Worm (Caenorhabditis elegans) whole organism, young adult: Measurements from ENCODE around the gene set-4.

Experiments used
- C17E4.6 ChIP-seq: fragments of 200-800 bp; sonication (Bioruptor generic); IDR thresholded peaks from 2 replicates; pipeline ENCODE4 v1.3.6; 2022; ENCODE audit warnings: missing genetic modification reagents, missing genetic modification characterization, missing compliant biosample characterization
- D2030.7 ChIP-seq: fragments of 200-800 bp; sonication (Bioruptor generic); IDR thresholded peaks from 2 replicates; pipeline ENCODE4 v1.3.6; 2022; ENCODE audit warnings: missing genetic modification reagents, missing genetic modification characterization, missing compliant biosample characterization
- F23B12.7 ChIP-seq: sonication (generic microtip); optimal IDR thresholded peaks from 2 replicates; lab custom pipeline; 2017; ENCODE audit warnings: missing genetic modification characterization, mild to moderate bottlenecking, missing compliant biosample characterization, antibody characterized with exemption, moderate library complexity; ENCODE audit not compliant: insufficient read depth
- F37B4.10 ChIP-seq: fragments of 200-800 bp; sonication (Bioruptor generic); IDR thresholded peaks from 2 replicates; pipeline ENCODE4 v1.3.6; 2022; ENCODE audit warnings: missing genetic modification characterization, missing compliant biosample characterization
- F39B2.1 ChIP-seq: fragments of 200-800 bp; sonication (Bioruptor generic); IDR thresholded peaks from 2 replicates; pipeline ENCODE4 v1.3.6; 2022; ENCODE audit warnings: missing genetic modification reagents, missing genetic modification characterization, missing compliant biosample characterization
- F49E8.2 ChIP-seq: sonication (generic microtip); optimal IDR thresholded peaks from 3 replicates; lab custom pipeline; 2017; ENCODE audit warnings: missing genetic modification characterization, mild to moderate bottlenecking, missing compliant biosample characterization, antibody characterized with exemption, moderate library complexity; ENCODE audit not compliant: insufficient read depth
- F55B11.4 ChIP-seq: sonication (generic microtip); optimal IDR thresholded peaks from 2 replicates; lab custom pipeline; 2016; ENCODE audit warnings: missing compliant biosample characterization, missing genetic modification characterization, borderline replicate concordance; ENCODE audit not compliant: insufficient read depth
- F57A8.1 ChIP-seq: fragments of 200-800 bp; sonication (Bioruptor generic); optimal IDR thresholded peaks from 2 replicates; lab custom pipeline; 2018; ENCODE audit warnings: mild to moderate bottlenecking, missing genetic modification characterization, moderate library complexity, missing compliant biosample characterization
- K11D2.4 ChIP-seq: fragments of 200-800 bp; sonication (Bioruptor generic); IDR thresholded peaks from 2 replicates; pipeline ENCODE4 v1.3.6; 2022; ENCODE audit warnings: missing genetic modification reagents, missing genetic modification characterization, missing compliant biosample characterization
- Y67H2A.10 ChIP-seq: fragments of 200-800 bp; sonication (Bioruptor generic); conservative IDR thresholded peaks from 2 replicates; pipeline ENCODE4 v1.3.6; 2022; ENCODE audit warnings: missing genetic modification reagents, missing genetic modification characterization, missing compliant biosample characterization
- ZK185.1 ChIP-seq: sonication (generic microtip); optimal IDR thresholded peaks from 2 replicates; lab custom pipeline; 2016; ENCODE audit warnings: mild to moderate bottlenecking, missing genetic modification characterization, missing compliant biosample characterization; ENCODE audit not compliant: poor library complexity, severe bottlenecking
- bed-2 ChIP-seq: fragments of 200-800 bp; sonication (Bioruptor generic); IDR thresholded peaks from 2 replicates; pipeline ENCODE4 v1.3.6; 2022; ENCODE audit warnings: missing genetic modification reagents, missing genetic modification characterization, missing compliant biosample characterization
- ccch-3 ChIP-seq: fragments of 200-800 bp; sonication (Bioruptor generic); optimal IDR thresholded peaks from 2 replicates; lab custom pipeline; 2018; ENCODE audit warnings: mild to moderate bottlenecking, missing genetic modification characterization, missing compliant biosample characterization
- cebp-1 ChIP-seq, 2 experiments: fragments of 200-800 bp in 1 of 2; sonication (Bioruptor generic) in 1 of 2; sonication (generic microtip) in 1 of 2; IDR thresholded peaks in 1 of 2; optimal IDR thresholded peaks in 1 of 2; 2 replicates each; pipeline versions ENCODE4 v1.3.6 to Lab custom; 2017 to 2022; ENCODE audit warnings: missing compliant biosample characterization in 2 of 2, missing genetic modification characterization in 2 of 2, mild to moderate bottlenecking in 1 of 2, missing genetic modification reagents in 1 of 2, moderate library complexity in 1 of 2
- ceh-27 ChIP-seq: fragments of 200-800 bp; sonication (Bioruptor generic); optimal IDR thresholded peaks from 2 replicates; lab custom pipeline; 2018; ENCODE audit warnings: mild to moderate bottlenecking, missing genetic modification characterization, moderate library complexity, missing compliant biosample characterization
- dox-1 ChIP-seq: fragments of 200-800 bp; sonication (Bioruptor generic); IDR thresholded peaks from 2 replicates; pipeline ENCODE4 v1.3.6; 2022; ENCODE audit warnings: missing genetic modification reagents, missing genetic modification characterization, missing compliant biosample characterization
- egl-18 ChIP-seq: fragments of 200-800 bp; sonication (Bioruptor generic); IDR thresholded peaks from 2 replicates; pipeline ENCODE4 v1.3.6; 2022; ENCODE audit warnings: missing genetic modification reagents, missing genetic modification characterization, missing compliant biosample characterization
- egl-44 ChIP-seq: fragments of 200-800 bp; sonication (Bioruptor generic); IDR thresholded peaks from 2 replicates; pipeline ENCODE4 v1.3.6; 2022; ENCODE audit warnings: missing genetic modification reagents, missing genetic modification characterization, missing compliant biosample characterization
- fkh-3 ChIP-seq: sonication (generic microtip); optimal IDR thresholded peaks from 2 replicates; lab custom pipeline; 2016; ENCODE audit warnings: mild to moderate bottlenecking, missing genetic modification characterization, missing compliant biosample characterization
- him-1 ChIP-seq: sonication (generic microtip); optimal IDR thresholded peaks from 2 replicates; lab custom pipeline; 2016; ENCODE audit warnings: missing genotype, missing genetic modification reagents, missing genetic modification characterization, missing compliant biosample characterization
- hrde-1 ChIP-seq: sonication (generic microtip); optimal IDR thresholded peaks from 2 replicates; lab custom pipeline; 2016; ENCODE audit warnings: missing genetic modification characterization, mild to moderate bottlenecking, missing compliant biosample characterization, moderate library complexity, missing genotype, missing genetic modification reagents, borderline replicate concordance
- lag-1 ChIP-seq: fragments of 200-800 bp; sonication (Bioruptor generic); IDR thresholded peaks from 2 replicates; pipeline ENCODE4 v1.3.6; 2022; ENCODE audit warnings: missing genetic modification reagents, missing genetic modification characterization, missing compliant biosample characterization
- lir-1 ChIP-seq: fragments of 200-800 bp; sonication (Bioruptor generic); conservative IDR thresholded peaks from 2 replicates; pipeline ENCODE4 v1.3.6; 2022; ENCODE audit warnings: missing genetic modification reagents, missing genetic modification characterization, missing compliant biosample characterization
- madf-6 ChIP-seq: fragments of 200-800 bp; sonication (Bioruptor generic); IDR thresholded peaks from 2 replicates; pipeline ENCODE4 v1.3.6; 2022; ENCODE audit warnings: missing genetic modification reagents, missing genetic modification characterization, missing compliant biosample characterization
- nfyb-1 ChIP-seq: fragments of 200-800 bp; sonication (Bioruptor generic); IDR thresholded peaks from 2 replicates; pipeline ENCODE4 v1.3.6; 2022; ENCODE audit warnings: missing genetic modification reagents, missing genetic modification characterization, missing compliant biosample characterization
- nhr-80 ChIP-seq: sonication (generic microtip); optimal IDR thresholded peaks from 2 replicates; lab custom pipeline; 2016; ENCODE audit warnings: missing genetic modification characterization, missing compliant biosample characterization
- repo-1 ChIP-seq: sonication (generic microtip); optimal IDR thresholded peaks from 2 replicates; lab custom pipeline; 2017; ENCODE audit warnings: mild to moderate bottlenecking, missing genetic modification characterization, missing compliant biosample characterization
- sdz-38 ChIP-seq: sonication (generic microtip); optimal IDR thresholded peaks from 2 replicates; lab custom pipeline; 2016; ENCODE audit warnings: missing genotype, missing genetic modification characterization, missing compliant biosample characterization
- sptf-2 ChIP-seq: fragments of 200-800 bp; sonication (Bioruptor generic); optimal IDR thresholded peaks from 2 replicates; lab custom pipeline; 2018; ENCODE audit warnings: mild to moderate bottlenecking, missing genetic modification characterization, missing compliant biosample characterization
- zim-3 ChIP-seq: sonication (generic microtip); optimal IDR thresholded peaks from 2 replicates; lab custom pipeline; 2017; ENCODE audit warnings: mild to moderate bottlenecking, missing genetic modification characterization, moderate library complexity, missing compliant biosample characterization

set-4 gene

ce11 chrII:6331222-6331830 lies at the start of gene set-4 (continued):
- 0 out of 2 replicates have a peak, but pooled peaks have one; percentile 24 for TF ChIP-seq cebp-1 (GFP tag; IDR thresholded peaks at IDR 0.05; lab: Robert Waterston, UW)
- TF ChIP-seq cebp-1 (tag; optimal IDR thresholded peaks at IDR 0.05; lab: Kevin White, UChicago), result peak; percentile 88
- TF ChIP-seq repo-1 (tag; lab: Kevin White, UChicago), result peak; percentile 73

ce11 chrII:6380866-6381265 lies 49.7 kb upstream of the set-4 start, which contains the start of gene F58F12.12:
TSS of gene F58F12.12 (plus strand) at chrII:6381166.
- TF ChIP-seq Y67H2A.10 (GFP tag; lab: Robert Waterston, UW) (no peak), nhr-80 (peak; percentile 14), zim-3 (tag; lab: Kevin White, UChicago) (no peak)

- TF ChIP-seq bed-2 (GFP tag; lab: Robert Waterston, UW) (no peak), F55B11.4 (tag; lab: Kevin White, UChicago) (no peak), lag-1 (no peak), hrde-1 (tag; lab: Kevin White, UChicago) (no peak), F37B4.10 (GFP tag; lab: Robert Waterston, UW) (no peak), ccch-3 (GFP tag; lab: Kevin White, UChicago) (no peak), fkh-3 (tag; lab: Kevin White, UChicago) (no peak), egl-18 (no peak), Y67H2A.10 (GFP tag; lab: Robert Waterston, UW) (no peak), sdz-38 (tag; lab: Kevin White, UChicago) (no peak), F49E8.2 (no peak), F39B2.1 (no peak), ceh-27 (no peak), F57A8.1 (GFP tag; lab: Kevin White, UChicago) (no peak), lir-1 (GFP tag; lab: Robert Waterston, UW) (no peak), C17E4.6 (GFP tag; lab: Robert Waterston, UW) (no peak), nfyb-1 (GFP tag; lab: Robert Waterston, UW) (no peak), K11D2.4 (GFP tag; lab: Robert Waterston, UW) (no peak), nhr-80 (no peak)
Measured at ce11 chrII:6379038-6379563, 48.0 kb upstream of the set-4 start.

ce11 chrII:6377381-6377948 lies 46.3 kb upstream of the set-4 start:
- TF ChIP-seq F23B12.7 (tag; lab: Kevin White, UChicago) (peak; percentile 23), nhr-80 (peak; percentile 91), dox-1 (GFP tag; lab: Robert Waterston, UW) (0 out of 2 replicates have a peak, but pooled peaks have one; percentile 13), D2030.7 (GFP tag; lab: Robert Waterston, UW) (no peak), madf-6 (GFP tag; lab: Robert Waterston, UW) (no peak), egl-44 (GFP tag; lab: Robert Waterston, UW) (no peak), sptf-2 (GFP tag; lab: Kevin White, UChicago) (no peak), ZK185.1 (tag; lab: Kevin White, UChicago) (no peak), cebp-1 (GFP tag; IDR thresholded peaks at IDR 0.05; lab: Robert Waterston, UW) (peak; percentile 64; the same call in 1 of the 2 replicates), cebp-1 (tag; optimal IDR thresholded peaks at IDR 0.05; lab: Kevin White, UChicago) (peak; percentile 69), him-1 (tag; lab: Kevin White, UChicago) (no peak)
